Fruit fly (Drosophila melanogaster): ENCODE results near the gene CG5039.
A peak's percentile ranks its signal among the peaks of the same experiment; 100 is the strongest.

The CG5039 gene

DNA sequence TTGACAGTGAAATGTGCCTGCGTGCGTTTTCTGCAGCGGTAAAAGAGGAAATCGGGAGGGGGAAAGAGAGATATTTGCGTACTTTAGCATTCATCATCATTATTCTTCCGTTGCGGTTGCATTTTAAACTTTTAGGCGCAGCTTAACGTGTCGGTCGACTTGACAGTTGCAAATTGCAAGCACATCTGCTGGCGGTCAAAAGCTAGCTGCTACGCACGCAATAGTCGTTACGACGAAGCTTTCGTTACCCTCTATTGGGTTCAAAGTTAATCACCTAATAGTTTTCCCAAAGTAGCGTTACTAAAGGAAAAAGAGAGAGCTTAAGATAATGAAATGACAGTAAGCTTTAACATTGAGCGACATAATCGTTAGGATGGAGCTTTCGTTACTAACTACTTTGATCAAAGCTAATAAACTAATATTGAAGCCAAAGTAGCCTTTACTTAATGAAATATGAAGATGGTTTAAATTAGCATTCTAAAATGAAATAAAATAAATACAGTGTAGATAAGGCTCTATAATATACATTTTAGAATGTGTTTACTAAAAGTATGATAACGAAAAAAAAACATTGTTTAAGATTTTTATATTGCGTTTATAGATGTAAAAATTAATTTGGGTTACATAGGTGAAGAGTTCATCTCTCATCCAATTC, 26.3 kb upstream of the CG5039 start (continued):
- TF ChIP-seq chinmo (GFP tag; IDR thresholded peaks at IDR 0.05; ENCODE audit: partially characterized antibody) (peak; percentile 82; the same call in 3 of the 4 replicates), CTCF (GFP tag; optimal IDR thresholded peaks at IDR 0.05) (peak; percentile 71), Taf1 (GFP tag; IDR thresholded peaks at IDR 0.05) (no peak), gem (tag; optimal IDR thresholded peaks at IDR 0.05) (no peak), amos (GFP tag; IDR thresholded peaks at IDR 0.05; ENCODE audit: partially characterized antibody) (peak; percentile 41; the same call in 1 of the 2 replicates), CG11723 (GFP tag; optimal IDR thresholded peaks at IDR 0.05) (no peak), wdn (GFP tag; IDR thresholded peaks at IDR 0.05) (no peak), CG8290 (GFP tag; optimal IDR thresholded peaks at IDR 0.05) (no peak), CG8290 (tag; optimal IDR thresholded peaks at IDR 0.05) (peak in 1 of 2 experiments; percentile 60), CG4854 (GFP tag; optimal IDR thresholded peaks at IDR 0.05) (no peak), trh (GFP tag; optimal IDR thresholded peaks at IDR 0.05) (no peak), CG10147 (GFP tag; optimal IDR thresholded peaks at IDR 0.05) (peak; percentile 19), Vsx1 (GFP tag; optimal IDR thresholded peaks at IDR 0.05) (peak; percentile 58), HmgZ (tag; optimal IDR thresholded peaks at IDR 0.05) (peak; percentile 68), mirr (GFP tag; optimal IDR thresholded peaks at IDR 0.05) (peak; percentile 68), dimm (GFP tag; IDR thresholded peaks at IDR 0.05) (no peak), cg (GFP tag; optimal IDR thresholded peaks at IDR 0.05) (no peak), Bteb2 (GFP tag; optimal IDR thresholded peaks at IDR 0.05) (no peak), CG18599 (GFP tag; optimal IDR thresholded peaks at IDR 0.05) (no peak), CG12071 (GFP tag; optimal IDR thresholded peaks at IDR 0.05) (no peak), schlank (tag; optimal IDR thresholded peaks at IDR 0.05) (no peak), CG34224 (GFP tag; IDR thresholded peaks at IDR 0.05; ENCODE audit: partially characterized antibody) (peak; percentile 20; the same call in 1 of the 3 replicates), knrl (GFP tag; IDR thresholded peaks at IDR 0.05; ENCODE audit: partially characterized antibody) (0 out of 3 replicates have a peak, but pooled peaks have one; percentile 26), usp (GFP tag; optimal IDR thresholded peaks at IDR 0.05) (no peak), CG15514 (GFP tag; optimal IDR thresholded peaks at IDR 0.05) (peak; percentile 17), ase (GFP tag; IDR thresholded peaks at IDR 0.05) (no peak), CG14014 (GFP tag; IDR thresholded peaks at IDR 0.05) (peak; percentile 34; the same call in 1 of the 2 replicates), da (GFP tag; optimal IDR thresholded peaks at IDR 0.05) (no peak), CG6813 (GFP tag; optimal IDR thresholded peaks at IDR 0.05) (no peak), zf30C (GFP tag; optimal IDR thresholded peaks at IDR 0.05) (no peak), ERR (GFP tag; optimal IDR thresholded peaks at IDR 0.05) (peak; percentile 25), CG14050 (GFP tag; IDR thresholded peaks at IDR 0.05) (no peak), pzg (GFP tag; optimal IDR thresholded peaks at IDR 0.05) (peak; percentile 29), danr (GFP tag; IDR thresholded peaks at IDR 0.05) (no peak), Awh (GFP tag; IDR thresholded peaks at IDR 0.05) (no peak), disco-r (GFP tag; optimal IDR thresholded peaks at IDR 0.05) (no peak), chif (GFP tag; optimal IDR thresholded peaks at IDR 0.05) (no peak), Atf-2 (GFP tag; optimal IDR thresholded peaks at IDR 0.05) (no peak), NK7.1 (GFP tag; optimal IDR thresholded peaks at IDR 0.05) (no peak), CG12942 (GFP tag; optimal IDR thresholded peaks at IDR 0.05) (no peak), cato (GFP tag; optimal IDR thresholded peaks at IDR 0.05; ENCODE audit: borderline replicate concordance) (no peak), gfzf (GFP tag; optimal IDR thresholded peaks at IDR 0.05) (peak; percentile 30), Rfx (GFP tag; IDR thresholded peaks at IDR 0.05) (peak; percentile 22; the same call in 1 of the 2 replicates), Fer1 (GFP tag; optimal IDR thresholded peaks at IDR 0.05) (peak; percentile 40), Tbp (GFP tag; optimal IDR thresholded peaks at IDR 0.05) (no peak), CG11560 (tag; IDR thresholded peaks at IDR 0.05) (no peak), Ptx1 (GFP tag; IDR thresholded peaks at IDR 0.05) (no peak), NC2β (GFP tag; optimal IDR thresholded peaks at IDR 0.05) (no peak), chn (GFP tag; optimal IDR thresholded peaks at IDR 0.05) (no peak), peb (GFP tag; IDR thresholded peaks at IDR 0.05) (no peak), CG7786 (GFP tag; optimal IDR thresholded peaks at IDR 0.05) (no peak)

All from whole organism, embryonic.